Worm (Caenorhabditis elegans) whole organism, midembryonic: ENCODE measurements around the gene tag-124.

Experiments used
- T22C8.4 ChIP-seq: fragments of 200-800 bp; sonication (Bioruptor generic); IDR thresholded peaks from 2 replicates; pipeline ENCODE4 v1.3.6; 2022; ENCODE audit warnings: missing genetic modification characterization, missing compliant biosample characterization
- cog-1 ChIP-seq: sonication (generic microtip); optimal IDR thresholded peaks from 2 replicates; lab custom pipeline; 2016; ENCODE audit warnings: missing genetic modification characterization, missing compliant biosample characterization
- flt-1 ChIP-seq: fragments of 200-800 bp; sonication (Bioruptor generic); IDR thresholded peaks from 2 replicates; pipeline ENCODE4 v1.3.6; 2022; ENCODE audit warnings: missing genetic modification characterization, missing compliant biosample characterization
- klf-2 ChIP-seq: fragments of 200-800 bp; sonication (Bioruptor generic); conservative IDR thresholded peaks from 2 replicates; pipeline ENCODE4 v1.3.6; 2022; ENCODE audit warnings: missing genetic modification reagents, missing genetic modification characterization, missing compliant biosample characterization
- med-1 ChIP-seq: sonication (generic microtip); optimal IDR thresholded peaks from 2 replicates; lab custom pipeline; 2017; ENCODE audit warnings: missing genetic modification characterization, mild to moderate bottlenecking, missing compliant biosample characterization, antibody characterized with exemption, missing genetic modification reagents; ENCODE audit not compliant: insufficient read depth
- ref-1 ChIP-seq: fragments of 200-800 bp; sonication (Bioruptor generic); conservative IDR thresholded peaks from 2 replicates; pipeline ENCODE4 v1.3.6; 2022; ENCODE audit warnings: missing genetic modification reagents, missing genetic modification characterization, missing compliant biosample characterization
- tab-1 ChIP-seq: fragments of 200-800 bp; sonication (Bioruptor generic); IDR thresholded peaks from 2 replicates; pipeline ENCODE4 v1.3.6; 2022; ENCODE audit warnings: missing genetic modification characterization, missing compliant biosample characterization
- ztf-23 ChIP-seq: fragments of 200-800 bp; sonication (Bioruptor generic); IDR thresholded peaks from 2 replicates; pipeline ENCODE4 v1.3.6; 2022; ENCODE audit warnings: missing genetic modification reagents, missing genetic modification characterization, missing compliant biosample characterization
- ztf-29 ChIP-seq: fragments of 200-800 bp; sonication (Bioruptor generic); IDR thresholded peaks from 2 replicates; pipeline ENCODE4 v1.3.6; 2022; ENCODE audit warnings: missing genetic modification reagents, missing genetic modification characterization, missing compliant biosample characterization

The tag-124 gene

DNA sequence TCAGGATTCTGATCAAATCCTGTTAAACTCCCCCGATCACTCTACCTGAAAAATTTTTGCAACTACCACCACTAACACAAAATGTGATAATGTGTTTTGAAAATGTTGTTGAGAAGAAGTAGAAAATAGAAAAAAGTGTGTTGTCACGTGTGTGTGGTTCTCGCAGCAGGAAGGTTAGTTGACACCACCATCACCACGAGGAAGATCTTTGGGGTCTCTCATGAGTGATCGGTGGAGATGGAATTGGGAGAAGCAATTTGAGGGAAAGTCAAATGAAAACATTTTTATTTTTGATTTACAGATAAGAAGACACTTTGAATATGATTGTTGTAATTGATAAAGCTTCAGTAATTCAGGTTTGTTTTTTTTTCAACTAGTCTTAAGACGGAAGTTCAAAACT lies 10.6 kb downstream of the tag-124 start:
- TF ChIP-seq flt-1 (GFP tag; lab: Robert Waterston, UW) (no peak), ref-1 (GFP tag; lab: Robert Waterston, UW) (no peak), ztf-23 (GFP tag; lab: Robert Waterston, UW) (no peak), tab-1 (GFP tag; lab: Robert Waterston, UW) (no peak), ztf-29 (GFP tag; lab: Robert Waterston, UW) (no peak), klf-2 (GFP tag; lab: Robert Waterston, UW) (no peak), cog-1 (no peak), med-1 (GFP tag; lab: Kevin White, UChicago) (no peak), T22C8.4 (GFP tag; lab: Robert Waterston, UW) (no peak)

DNA sequence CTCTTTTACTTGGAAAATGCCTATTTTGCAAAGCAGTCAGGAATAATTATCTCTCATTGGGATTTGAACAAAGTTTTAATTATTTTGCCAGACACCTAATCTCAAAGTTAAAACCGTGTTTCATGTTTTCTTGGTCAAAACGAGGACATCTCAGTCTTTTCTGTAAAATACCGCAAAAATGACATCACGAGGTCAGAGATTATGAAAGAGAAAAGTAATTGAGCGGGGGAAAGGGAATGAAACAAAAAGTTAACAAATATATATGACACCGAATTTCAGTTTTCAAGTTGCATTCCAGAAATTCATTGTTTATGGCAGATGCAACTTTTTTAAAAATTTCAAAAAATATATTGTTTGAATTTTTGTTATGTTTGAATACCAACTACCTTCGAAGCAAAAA lies 11.5 kb downstream of the tag-124 start:
- TF ChIP-seq flt-1 (GFP tag; lab: Robert Waterston, UW) (no peak), klf-2 (GFP tag; lab: Robert Waterston, UW) (no peak), ztf-23 (GFP tag; lab: Robert Waterston, UW) (no peak), cog-1 (no peak), ztf-29 (GFP tag; lab: Robert Waterston, UW) (no peak), ref-1 (GFP tag; lab: Robert Waterston, UW) (no peak), T22C8.4 (GFP tag; lab: Robert Waterston, UW) (no peak), tab-1 (GFP tag; lab: Robert Waterston, UW) (no peak), med-1 (GFP tag; lab: Kevin White, UChicago) (no peak)

DNA sequence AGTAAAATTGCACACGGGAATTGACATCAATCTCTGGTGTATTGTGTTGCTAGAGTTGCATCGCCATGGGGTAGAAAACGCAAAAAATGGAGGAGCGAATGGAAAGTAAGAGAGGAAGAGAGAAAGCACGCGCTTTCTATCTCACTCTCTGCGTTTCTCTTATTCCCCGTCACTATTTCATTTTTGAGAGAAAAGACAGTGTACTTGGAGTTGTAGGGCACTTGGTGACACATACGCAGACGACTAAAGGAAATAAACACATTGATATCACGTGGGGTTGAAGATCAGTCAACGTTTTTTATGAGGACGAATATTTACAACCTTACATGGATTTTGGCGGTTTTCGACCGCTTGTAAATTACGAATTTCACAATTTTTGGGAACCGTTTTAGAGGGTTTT lies 12.3 kb downstream of the tag-124 start:
- TF ChIP-seq ref-1 (GFP tag; lab: Robert Waterston, UW) = no peak
- no peak for TF ChIP-seq ztf-29 (GFP tag; lab: Robert Waterston, UW)
- peak; percentile 69 for TF ChIP-seq cog-1
- no peak for TF ChIP-seq tab-1 (GFP tag; lab: Robert Waterston, UW)
- no peak for TF ChIP-seq ztf-23 (GFP tag; lab: Robert Waterston, UW)
- no peak for TF ChIP-seq flt-1 (GFP tag; lab: Robert Waterston, UW)
- no peak for TF ChIP-seq T22C8.4 (GFP tag; lab: Robert Waterston, UW)
- no peak for TF ChIP-seq klf-2 (GFP tag; lab: Robert Waterston, UW)
- no peak for TF ChIP-seq med-1 (GFP tag; lab: Kevin White, UChicago)

DNA sequence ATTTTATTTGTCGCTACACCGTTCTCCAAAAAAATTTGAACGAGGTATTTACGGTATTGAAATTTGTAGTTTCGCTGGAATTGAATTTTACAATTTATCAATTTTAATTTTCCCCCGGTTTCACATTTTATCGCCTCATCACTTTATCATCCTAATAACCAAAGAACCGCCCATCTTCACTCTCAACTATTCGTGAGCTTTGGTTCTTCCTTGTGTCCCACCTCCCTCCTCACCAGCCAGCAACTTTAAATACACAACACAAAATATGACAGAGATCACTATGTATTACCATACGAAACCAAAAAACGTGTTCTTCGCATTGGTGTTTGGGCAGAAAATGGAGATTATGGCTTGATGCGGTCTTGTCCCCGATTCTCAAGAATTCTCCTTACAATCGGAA lies 13.0 kb downstream of the tag-124 start:
- TF ChIP-seq klf-2 (GFP tag; lab: Robert Waterston, UW) (no peak), med-1 (GFP tag; lab: Kevin White, UChicago) (no peak)

DNA sequence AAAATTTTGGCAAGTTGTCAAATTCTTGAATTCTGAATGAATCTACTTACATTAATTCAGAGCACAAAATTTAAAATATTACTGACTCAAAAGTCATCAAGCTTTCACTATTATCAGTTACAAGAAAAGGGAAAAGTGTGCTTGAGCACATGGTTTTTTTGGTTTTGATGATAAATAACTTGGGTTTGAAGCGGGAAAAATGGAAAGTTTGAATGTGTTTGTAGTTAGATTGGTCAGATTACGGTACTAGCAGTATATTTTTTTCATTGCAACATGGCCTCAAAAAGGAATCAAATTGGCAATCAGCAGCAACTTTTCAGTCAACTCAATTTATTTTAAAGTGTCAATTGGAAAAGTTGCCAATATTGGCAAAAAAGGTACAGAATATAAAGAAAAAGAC lies 13.6 kb downstream of the tag-124 start:
- no peak for TF ChIP-seq klf-2 (GFP tag; lab: Robert Waterston, UW)
- TF ChIP-seq tab-1 (GFP tag; lab: Robert Waterston, UW) = no peak
- TF ChIP-seq flt-1 (GFP tag; lab: Robert Waterston, UW) = no peak
- TF ChIP-seq ztf-23 (GFP tag; lab: Robert Waterston, UW) = no peak
- TF ChIP-seq cog-1 = no peak

DNA sequence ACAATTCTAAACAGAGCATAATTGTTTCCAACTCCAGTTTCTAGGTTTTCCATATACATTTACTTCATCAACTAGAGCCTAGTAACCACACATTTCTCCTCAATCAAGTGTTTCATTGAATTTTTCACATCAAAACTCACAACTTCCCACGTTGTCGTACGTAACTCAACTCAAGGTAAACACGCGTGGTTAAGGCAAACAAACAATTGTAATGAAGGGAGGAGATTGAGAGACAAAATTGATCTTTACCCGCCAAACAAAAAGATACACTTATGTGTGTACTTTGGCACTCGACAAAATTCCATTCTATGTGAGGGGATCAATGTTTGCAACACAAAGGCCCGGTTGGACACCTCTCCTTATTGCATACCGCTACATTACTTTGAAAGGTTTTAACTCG lies 14.2 kb downstream of the tag-124 start, which contains the start of gene nhr-19:
TSS of gene nhr-19 (minus strand) at position 191 of the 400 bp plus-strand sequence.
- TF ChIP-seq flt-1 (GFP tag; lab: Robert Waterston, UW) (no peak), T22C8.4 (GFP tag; lab: Robert Waterston, UW) (no peak), ref-1 (GFP tag; lab: Robert Waterston, UW) (no peak), med-1 (GFP tag; lab: Kevin White, UChicago) (no peak), ztf-23 (GFP tag; lab: Robert Waterston, UW) (no peak), tab-1 (GFP tag; lab: Robert Waterston, UW) (no peak), cog-1 (no peak), klf-2 (GFP tag; lab: Robert Waterston, UW) (no peak), ztf-29 (GFP tag; lab: Robert Waterston, UW) (no peak)

DNA sequence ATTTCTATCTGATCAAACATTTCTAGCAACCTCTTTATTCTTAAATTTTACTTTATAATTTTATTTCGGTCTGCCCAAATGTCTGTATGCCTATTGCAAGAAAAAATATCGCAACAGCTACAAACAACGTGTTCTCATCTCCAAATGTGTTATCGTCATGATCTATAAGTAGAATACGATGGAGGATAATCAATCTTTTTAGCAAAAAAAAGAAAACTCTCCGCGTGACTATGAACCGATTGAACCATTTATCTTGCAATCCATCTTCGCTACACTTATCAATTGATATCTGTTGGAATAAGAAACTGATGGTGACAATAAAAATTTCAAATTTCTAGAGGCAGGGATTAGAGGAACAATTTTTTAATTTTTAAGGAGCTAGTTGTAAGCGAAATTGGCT lies 14.9 kb downstream of the tag-124 start:
- no peak for TF ChIP-seq ztf-23 (GFP tag; lab: Robert Waterston, UW)
- no peak for TF ChIP-seq ztf-29 (GFP tag; lab: Robert Waterston, UW)
- TF ChIP-seq ref-1 (GFP tag; lab: Robert Waterston, UW) = no peak
- no peak for TF ChIP-seq T22C8.4 (GFP tag; lab: Robert Waterston, UW)
- no peak for TF ChIP-seq klf-2 (GFP tag; lab: Robert Waterston, UW)
- TF ChIP-seq flt-1 (GFP tag; lab: Robert Waterston, UW) = no peak
- TF ChIP-seq cog-1 = no peak
- no peak for TF ChIP-seq tab-1 (GFP tag; lab: Robert Waterston, UW)
- no peak for TF ChIP-seq med-1 (GFP tag; lab: Kevin White, UChicago)

DNA sequence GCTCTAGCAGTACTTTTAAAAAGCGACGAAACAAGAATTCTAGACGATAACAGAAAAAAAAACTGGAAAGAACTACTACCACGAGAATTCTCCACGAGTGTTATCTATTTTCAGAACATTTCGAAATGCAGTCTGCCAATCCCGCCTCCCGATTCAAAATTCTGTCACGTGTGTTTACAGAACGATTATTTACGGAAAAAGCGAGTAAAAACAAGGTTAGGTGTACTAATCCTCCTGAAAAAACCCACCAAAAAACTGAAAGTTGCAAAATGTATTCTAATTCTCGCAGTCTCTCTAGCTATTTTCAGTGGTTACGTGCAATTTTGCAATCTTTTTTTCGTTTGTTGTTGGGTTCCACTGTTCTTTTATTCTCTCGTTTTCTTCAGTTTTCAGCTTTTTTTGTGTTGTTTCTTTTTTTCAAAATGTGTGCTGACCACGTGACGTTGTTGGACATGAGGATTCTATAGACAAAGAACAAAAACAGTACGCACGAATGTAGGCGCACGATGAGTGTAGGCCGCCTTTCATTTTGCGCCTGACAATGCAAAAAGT lies 15.5 kb downstream of the tag-124 start:
- TF ChIP-seq cog-1 (no peak), T22C8.4 (GFP tag; lab: Robert Waterston, UW) (no peak), tab-1 (GFP tag; lab: Robert Waterston, UW) (no peak), ref-1 (GFP tag; lab: Robert Waterston, UW) (no peak), ztf-29 (GFP tag; lab: Robert Waterston, UW) (no peak), klf-2 (GFP tag; lab: Robert Waterston, UW) (no peak), flt-1 (GFP tag; lab: Robert Waterston, UW) (no peak), med-1 (GFP tag; lab: Kevin White, UChicago) (no peak)

DNA sequence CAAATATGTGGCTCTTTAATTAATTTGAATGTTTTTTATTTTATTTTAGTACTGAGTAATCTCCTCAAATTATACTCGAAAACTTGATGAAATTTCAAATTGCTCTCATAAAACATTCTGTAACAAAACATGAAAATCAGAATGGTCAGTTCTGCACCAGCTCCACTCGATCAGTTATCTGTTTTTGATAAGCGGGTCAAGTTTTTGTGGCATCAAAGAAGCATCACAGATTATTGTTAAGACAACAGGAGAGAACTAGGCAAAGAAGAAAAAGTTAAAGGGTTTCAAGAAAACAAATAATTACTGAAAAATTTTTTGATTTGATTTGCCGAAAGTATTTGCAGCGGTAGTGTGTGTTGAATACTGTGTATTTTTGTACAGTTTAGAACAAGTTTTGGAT lies 16.0 kb downstream of the tag-124 start:
- TF ChIP-seq ztf-23 (GFP tag; lab: Robert Waterston, UW) = no peak
- no peak for TF ChIP-seq med-1 (GFP tag; lab: Kevin White, UChicago)
- TF ChIP-seq flt-1 (GFP tag; lab: Robert Waterston, UW) = no peak

DNA sequence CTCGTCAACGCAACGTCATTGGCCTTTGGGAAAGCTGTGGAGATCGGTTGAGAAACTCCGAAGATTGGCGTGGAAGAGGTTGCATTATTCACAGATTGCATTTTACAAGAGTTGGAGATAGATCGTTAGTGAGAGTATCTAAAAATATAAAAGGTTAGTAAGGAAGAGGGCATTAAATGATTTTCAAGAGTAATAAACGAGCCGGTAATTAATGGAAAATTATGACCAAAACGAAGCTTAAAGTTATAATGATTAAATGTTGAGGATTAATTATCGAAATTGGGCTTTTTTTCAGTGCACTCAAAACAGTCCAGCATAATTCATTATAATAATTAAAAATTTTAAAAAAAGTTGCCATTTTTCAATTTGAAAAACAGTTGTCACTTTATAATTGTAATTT lies 18.2 kb downstream of the tag-124 start, which contains the start of gene pap-2:
TSS of gene pap-2 (minus strand) at position 101 of the 400 bp plus-strand sequence.
- TF ChIP-seq med-1 (GFP tag; lab: Kevin White, UChicago) (no peak), tab-1 (GFP tag; lab: Robert Waterston, UW) (no peak), ref-1 (GFP tag; lab: Robert Waterston, UW) (no peak), klf-2 (GFP tag; lab: Robert Waterston, UW) (no peak), cog-1 (no peak), ztf-29 (GFP tag; lab: Robert Waterston, UW) (no peak), flt-1 (GFP tag; lab: Robert Waterston, UW) (no peak), ztf-23 (GFP tag; lab: Robert Waterston, UW) (no peak), T22C8.4 (GFP tag; lab: Robert Waterston, UW) (no peak)
